Worm (Caenorhabditis elegans) whole organism, young adult: Measurements from ENCODE around the gene R07E5.15.

Source experiments
- B0261.1 ChIP-seq: sonication (generic microtip); optimal IDR thresholded peaks from 2 replicates; lab custom pipeline; 2016; ENCODE audit warnings: mild to moderate bottlenecking, missing genetic modification characterization, moderate library complexity, missing compliant biosample characterization
- F22D6.2 ChIP-seq: sonication (generic microtip); optimal IDR thresholded peaks from 2 replicates; lab custom pipeline; 2016; ENCODE audit warnings: mild to moderate bottlenecking, missing genetic modification characterization, missing compliant biosample characterization
- F33H1.4 ChIP-seq: fragments of 200-800 bp; sonication (Bioruptor generic); IDR thresholded peaks from 2 replicates; pipeline ENCODE4 v1.3.6; 2022; ENCODE audit warnings: missing genetic modification reagents, missing genetic modification characterization, missing compliant biosample characterization
- F57A8.1 ChIP-seq: fragments of 200-800 bp; sonication (Bioruptor generic); optimal IDR thresholded peaks from 2 replicates; lab custom pipeline; 2018; ENCODE audit warnings: mild to moderate bottlenecking, missing genetic modification characterization, moderate library complexity, missing compliant biosample characterization
- T26A5.8 ChIP-seq: sonication (generic microtip); optimal IDR thresholded peaks from 2 replicates; lab custom pipeline; 2016; ENCODE audit warnings: missing genetic modification characterization, missing compliant biosample characterization
- Y79H2A.3 ChIP-seq: fragments of 200-800 bp; sonication (Bioruptor generic); conservative IDR thresholded peaks from 2 replicates; pipeline ENCODE4 v1.3.6; 2022; ENCODE audit warnings: missing genetic modification reagents, missing genetic modification characterization, missing compliant biosample characterization
- ZK185.1 ChIP-seq: sonication (generic microtip); optimal IDR thresholded peaks from 2 replicates; lab custom pipeline; 2016; ENCODE audit warnings: mild to moderate bottlenecking, missing genetic modification characterization, missing compliant biosample characterization; ENCODE audit not compliant: poor library complexity, severe bottlenecking
- ama-1 ChIP-seq, 3 experiments: fragments of 150-350 bp in 1 of 3; sonication (generic microtip) in 2 of 3; optimal IDR thresholded peaks; 2 replicates each; lab custom pipeline; 2014 to 2018; ENCODE audit warnings: missing biosample characterization in 2 of 3, missing genetic modification characterization in 2 of 3, missing genetic modification reagents in 2 of 3
- aptf-3 ChIP-seq: fragments of 200-800 bp; sonication (Bioruptor generic); IDR thresholded peaks from 2 replicates; pipeline ENCODE4 v1.3.6; 2022; ENCODE audit warnings: missing genetic modification characterization, missing compliant biosample characterization
- attf-5 ChIP-seq: fragments of 200-800 bp; sonication (Bioruptor generic); optimal IDR thresholded peaks from 2 replicates; lab custom pipeline; 2018; ENCODE audit warnings: mild to moderate bottlenecking, missing genetic modification characterization, missing compliant biosample characterization
- cebp-1 ChIP-seq, 2 experiments: fragments of 200-800 bp in 1 of 2; sonication (Bioruptor generic) in 1 of 2; sonication (generic microtip) in 1 of 2; IDR thresholded peaks in 1 of 2; optimal IDR thresholded peaks in 1 of 2; 2 replicates each; pipeline versions ENCODE4 v1.3.6 to Lab custom; 2017 to 2022; ENCODE audit warnings: missing compliant biosample characterization in 2 of 2, missing genetic modification characterization in 2 of 2, mild to moderate bottlenecking in 1 of 2, missing genetic modification reagents in 1 of 2, moderate library complexity in 1 of 2
- efl-1 ChIP-seq: fragments of 150-350 bp; optimal IDR thresholded peaks from 2 replicates; lab custom pipeline; 2014; ENCODE audit warnings: missing biosample characterization, missing genetic modification reagents, missing genetic modification characterization
- egl-44 ChIP-seq: fragments of 200-800 bp; sonication (Bioruptor generic); IDR thresholded peaks from 2 replicates; pipeline ENCODE4 v1.3.6; 2022; ENCODE audit warnings: missing genetic modification reagents, missing genetic modification characterization, missing compliant biosample characterization
- ets-4 ChIP-seq: fragments of 200-800 bp; sonication (Bioruptor generic); optimal IDR thresholded peaks from 2 replicates; lab custom pipeline; 2018; ENCODE audit warnings: mild to moderate bottlenecking, missing genetic modification characterization, missing compliant biosample characterization
- fkh-3 ChIP-seq: sonication (generic microtip); optimal IDR thresholded peaks from 2 replicates; lab custom pipeline; 2016; ENCODE audit warnings: mild to moderate bottlenecking, missing genetic modification characterization, missing compliant biosample characterization
- hrde-1 ChIP-seq: sonication (generic microtip); optimal IDR thresholded peaks from 2 replicates; lab custom pipeline; 2016; ENCODE audit warnings: missing genetic modification characterization, mild to moderate bottlenecking, missing compliant biosample characterization, moderate library complexity, missing genotype, missing genetic modification reagents, borderline replicate concordance
- let-607 ChIP-seq, 2 experiments: fragments of 200-800 bp in 1 of 2; sonication (Bioruptor generic) in 1 of 2; sonication (generic microtip) in 1 of 2; optimal IDR thresholded peaks; 2 replicates each; lab custom pipeline; 2016 to 2018; ENCODE audit warnings: mild to moderate bottlenecking in 2 of 2, missing compliant biosample characterization in 2 of 2, missing genetic modification characterization in 2 of 2, moderate library complexity in 2 of 2, missing genotype in 1 of 2
- lin-54 ChIP-seq: fragments of 200-800 bp; sonication (Bioruptor generic); optimal IDR thresholded peaks from 2 replicates; lab custom pipeline; 2018; ENCODE audit warnings: mild to moderate bottlenecking, missing genetic modification characterization, missing compliant biosample characterization
- mcd-1 ChIP-seq: fragments of 200-800 bp; sonication (Bioruptor generic); IDR thresholded peaks from 2 replicates; pipeline ENCODE4 v1.3.6; 2022; ENCODE audit warnings: missing genetic modification reagents, missing genetic modification characterization, missing compliant biosample characterization
- mxl-1 ChIP-seq: sonication (generic microtip); optimal IDR thresholded peaks from 2 replicates; lab custom pipeline; 2016; ENCODE audit warnings: missing genetic modification characterization, missing compliant biosample characterization
- nfyb-1 ChIP-seq: fragments of 200-800 bp; sonication (Bioruptor generic); IDR thresholded peaks from 2 replicates; pipeline ENCODE4 v1.3.6; 2022; ENCODE audit warnings: missing genetic modification reagents, missing genetic modification characterization, missing compliant biosample characterization
- nhr-179 ChIP-seq: sonication (generic microtip); optimal IDR thresholded peaks from 2 replicates; lab custom pipeline; 2016; ENCODE audit warnings: mild to moderate bottlenecking, missing genetic modification characterization, missing compliant biosample characterization
- nhr-80 ChIP-seq: sonication (generic microtip); optimal IDR thresholded peaks from 2 replicates; lab custom pipeline; 2016; ENCODE audit warnings: missing genetic modification characterization, missing compliant biosample characterization
- nhr-90 ChIP-seq: sonication (generic microtip); optimal IDR thresholded peaks from 2 replicates; lab custom pipeline; 2016; ENCODE audit warnings: missing genotype, mild to moderate bottlenecking, missing genetic modification characterization, missing compliant biosample characterization
- pbrm-1 ChIP-seq: fragments of 200-800 bp; sonication (Bioruptor generic); IDR thresholded peaks from 2 replicates; pipeline ENCODE4 v1.3.6; 2022; ENCODE audit warnings: missing genetic modification reagents, missing genetic modification characterization, missing compliant biosample characterization
- rec-8 ChIP-seq, 2 experiments: sonication (generic microtip); optimal IDR thresholded peaks; 2 replicates each; lab custom pipeline; 2016; ENCODE audit warnings: mild to moderate bottlenecking in 2 of 2, missing genetic modification characterization in 2 of 2, missing genetic modification reagents in 2 of 2, missing genotype in 2 of 2, missing biosample characterization in 1 of 2, missing compliant biosample characterization in 1 of 2, moderate library complexity in 1 of 2
- tbx-9 ChIP-seq: sonication (generic microtip); optimal IDR thresholded peaks from 2 replicates; lab custom pipeline; 2016; ENCODE audit warnings: borderline replicate concordance, missing genetic modification characterization, inconsistent platforms, missing compliant biosample characterization
- xnd-1 ChIP-seq: sonication (generic microtip); optimal IDR thresholded peaks from 2 replicates; lab custom pipeline; 2016; ENCODE audit warnings: missing genotype, missing genetic modification reagents, missing genetic modification characterization, missing compliant biosample characterization
- ztf-26 ChIP-seq: sonication (generic microtip); optimal IDR thresholded peaks from 2 replicates; lab custom pipeline; 2017; ENCODE audit warnings: missing genetic modification characterization, missing compliant biosample characterization
- ztf-6 ChIP-seq: fragments of 200-800 bp; sonication (Bioruptor generic); IDR thresholded peaks from 2 replicates; pipeline ENCODE4 v1.3.6; 2022; ENCODE audit warnings: missing genetic modification reagents, missing genetic modification characterization, missing compliant biosample characterization

Gene R07E5.15

DNA sequence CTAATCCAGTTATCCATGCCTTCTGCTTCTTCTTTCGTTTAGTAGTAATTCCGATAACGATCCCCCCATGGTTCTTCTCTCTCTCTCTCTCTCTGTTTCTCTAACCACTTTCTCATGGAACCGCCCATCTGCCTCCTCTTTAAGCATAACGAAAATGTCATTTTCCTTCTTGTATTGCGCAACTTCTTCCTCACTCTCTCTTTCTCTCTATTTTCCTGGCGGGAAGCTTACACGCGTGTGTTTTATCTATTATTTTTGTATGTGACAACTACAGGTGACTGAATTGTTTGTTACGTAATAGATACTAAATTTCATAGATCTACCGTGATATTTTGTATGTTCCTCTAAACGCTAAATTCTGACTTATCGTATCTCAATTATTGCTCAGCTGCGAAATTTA lies 10.8 kb upstream of the R07E5.15 start:
- TF ChIP-seq ZK185.1 (tag; lab: Kevin White, UChicago), result no peak
- no peak for TF ChIP-seq F22D6.2 (tag; lab: Kevin White, UChicago)
- TF ChIP-seq ztf-6 (GFP tag; lab: Robert Waterston, UW), result no peak
- TF ChIP-seq tbx-9 (tag; lab: Kevin White, UChicago), result no peak
- TF ChIP-seq mcd-1 (GFP tag; lab: Robert Waterston, UW), result no peak
- TF ChIP-seq nhr-90 (tag; lab: Kevin White, UChicago), result no peak
- TF ChIP-seq B0261.1 (tag; lab: Kevin White, UChicago), result no peak
- TF ChIP-seq, all 124 proteins: peak for 0

DNA sequence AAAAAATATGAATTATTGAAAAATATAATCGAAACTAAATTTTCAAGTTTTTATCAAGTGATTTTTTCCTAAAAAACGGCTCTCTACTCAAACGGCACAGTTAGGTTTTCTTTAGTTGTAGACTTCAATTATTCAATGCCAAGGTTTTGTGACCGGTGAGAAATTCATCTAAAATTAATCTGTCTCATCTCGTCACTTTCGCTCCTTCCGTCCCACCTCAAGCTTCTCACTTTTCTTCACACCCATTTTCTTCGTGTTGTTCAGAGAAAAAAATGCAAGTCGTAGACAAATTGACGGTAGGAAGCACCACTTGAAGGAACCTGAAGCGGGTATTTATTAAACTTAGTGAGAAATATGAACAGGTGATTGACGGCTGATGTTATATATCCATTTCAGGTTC lies 9.9 kb upstream of the R07E5.15 start:
- TF ChIP-seq nhr-179 (tag; lab: Kevin White, UChicago) (no peak), ztf-26 (tag; lab: Kevin White, UChicago) (no peak), T26A5.8 (tag; lab: Kevin White, UChicago) (no peak), Y79H2A.3 (GFP tag; lab: Robert Waterston, UW) (no peak), tbx-9 (tag; lab: Kevin White, UChicago) (no peak), cebp-1 (GFP tag; IDR thresholded peaks at IDR 0.05; lab: Robert Waterston, UW) (no peak), cebp-1 (tag; optimal IDR thresholded peaks at IDR 0.05; lab: Kevin White, UChicago) (no peak), egl-44 (GFP tag; lab: Robert Waterston, UW) (no peak), efl-1 (GFP tag; lab: Kevin White, UChicago) (no peak)

DNA sequence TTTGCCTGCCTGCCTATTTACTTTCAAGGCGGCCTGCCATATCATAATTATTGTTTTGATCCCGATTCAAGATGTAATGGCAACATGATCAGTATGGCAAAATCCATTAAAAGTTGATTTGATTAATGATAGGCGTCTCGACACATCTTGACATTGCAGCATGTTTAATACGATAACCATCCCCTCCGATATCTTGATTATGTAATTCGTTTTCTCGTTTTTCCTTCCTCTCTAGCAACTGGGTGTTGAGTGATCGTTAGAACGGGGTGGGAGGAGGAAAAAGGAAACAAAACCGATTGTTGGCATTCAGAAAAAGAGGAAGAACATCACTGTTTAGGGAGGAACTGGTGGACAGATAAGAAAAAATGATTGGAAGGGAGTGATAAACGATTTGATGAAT lies 9.3 kb upstream of the R07E5.15 start:
- TF ChIP-seq aptf-3, result no peak
- no peak for TF ChIP-seq F57A8.1 (GFP tag; lab: Kevin White, UChicago)
- no peak for TF ChIP-seq rec-8 (tag; optimal IDR thresholded peaks at IDR 0.05; lab: Kevin White, UChicago)
- no peak for TF ChIP-seq ets-4 (GFP tag; lab: Kevin White, UChicago)
- TF ChIP-seq mxl-1 (tag; lab: Kevin White, UChicago), result no peak
- TF ChIP-seq hrde-1 (tag; lab: Kevin White, UChicago), result no peak
- TF ChIP-seq fkh-3 (tag; lab: Kevin White, UChicago), result no peak
- no peak for TF ChIP-seq pbrm-1
- no peak for TF ChIP-seq lin-54
- no peak for TF ChIP-seq xnd-1 (tag; lab: Kevin White, UChicago)
- no peak for TF ChIP-seq attf-5 (GFP tag; lab: Kevin White, UChicago)
- TF ChIP-seq ama-1 (optimal IDR thresholded peaks at IDR 0.05; lab: Kevin White, UChicago), result no peak
- no peak for TF ChIP-seq ama-1 (GFP tag; optimal IDR thresholded peaks at IDR 0.05; lab: Kevin White, UChicago)
- no peak for TF ChIP-seq T26A5.8 (tag; lab: Kevin White, UChicago)
- no peak for TF ChIP-seq nhr-179 (tag; lab: Kevin White, UChicago)
- TF ChIP-seq nhr-80, result no peak

DNA sequence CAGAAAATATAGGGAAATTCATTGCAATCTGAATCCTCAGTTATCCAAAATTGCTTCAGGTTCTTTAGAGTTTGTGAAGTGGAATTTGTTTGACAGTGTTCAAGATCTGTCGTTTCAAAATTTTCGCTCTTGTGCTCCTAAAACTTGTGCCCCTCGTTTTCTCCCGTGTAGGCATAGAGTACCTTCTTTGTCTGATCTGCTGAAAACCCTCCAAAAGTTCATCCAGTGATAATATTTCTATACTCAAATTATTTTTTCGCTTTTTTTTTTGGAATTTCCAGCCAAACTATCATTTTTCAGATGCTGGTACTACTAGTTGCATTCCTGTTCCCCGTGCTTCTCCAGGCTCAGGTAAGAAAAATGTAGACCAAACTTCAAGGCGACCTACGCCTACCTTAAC lies 6.7 kb upstream of the R07E5.15 start, which contains the start of gene R07E5.4:
Gene R07E5.4, plus strand, starts transcription at position 301 of the 400 bp plus-strand sequence.
- TF ChIP-seq F33H1.4 (GFP tag; lab: Robert Waterston, UW), result no peak

DNA sequence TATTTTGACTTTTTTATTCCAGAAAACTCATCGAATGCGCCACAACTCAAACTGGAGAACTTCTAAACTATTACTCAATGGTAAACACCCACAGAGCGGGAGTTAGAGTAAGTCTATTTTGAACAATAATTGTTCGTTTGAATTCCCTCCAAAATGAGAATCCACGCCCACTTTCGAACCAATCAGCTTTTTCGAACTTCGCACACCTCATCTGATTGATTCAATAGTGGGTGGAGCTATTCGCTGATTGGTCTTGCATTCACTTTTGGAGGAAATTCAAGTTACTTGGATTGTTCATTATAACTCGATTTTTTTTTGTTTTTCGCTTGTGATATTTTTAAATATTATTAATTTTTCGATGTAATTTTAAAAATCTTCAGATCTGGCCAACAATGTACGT lies 5.4 kb upstream of the R07E5.15 start:
- peak; percentile 93 for TF ChIP-seq nfyb-1 (GFP tag; lab: Robert Waterston, UW)
- no peak for TF ChIP-seq let-607 (tag; optimal IDR thresholded peaks at IDR 0.05; lab: Kevin White, UChicago)
- TF ChIP-seq, all 124 proteins: peak for 1
